Fruit fly (Drosophila melanogaster) whole organism, adult: ENCODE results near the gene Vajk1.

Experiments
- CG11617 ChIP-seq: fragments of 200-800 bp; sonication (Bioruptor generic); optimal IDR thresholded peaks from 2 replicates; lab custom pipeline; 2017; ENCODE audit warnings: mild to moderate bottlenecking, missing biosample characterization, missing genetic modification reagents, missing genetic modification characterization
- CG14711 ChIP-seq: fragments of 200-800 bp; sonication (Bioruptor generic); optimal IDR thresholded peaks from 2 replicates; lab custom pipeline; 2018; ENCODE audit warnings: missing biosample characterization, mild to moderate bottlenecking, missing genetic modification characterization, moderate library complexity
- CG33017 ChIP-seq: fragments of 200-800 bp; sonication (Bioruptor generic); optimal IDR thresholded peaks from 2 replicates; lab custom pipeline; 2018; ENCODE audit warnings: missing biosample characterization, mild to moderate bottlenecking, missing genetic modification characterization, moderate library complexity
- CG7045 ChIP-seq: fragments of 200-800 bp; sonication (Bioruptor generic); optimal IDR thresholded peaks from 2 replicates; lab custom pipeline; 2017; ENCODE audit warnings: missing biosample characterization, mild to moderate bottlenecking, missing genetic modification characterization
- CG7101 ChIP-seq: fragments of 200-800 bp; sonication (Bioruptor generic); optimal IDR thresholded peaks from 2 replicates; lab custom pipeline; 2018; ENCODE audit warnings: missing biosample characterization, mild to moderate bottlenecking, missing genetic modification characterization, moderate library complexity
- Clk ChIP-seq: fragments of 200-800 bp; sonication (Bioruptor generic); optimal IDR thresholded peaks from 2 replicates; lab custom pipeline; 2017; ENCODE audit warnings: missing biosample characterization, missing genetic modification characterization
- Hr96 ChIP-seq: fragments of 200-800 bp; sonication (Bioruptor generic); optimal IDR thresholded peaks from 2 replicates; lab custom pipeline; 2016; ENCODE audit warnings: missing biosample characterization, missing genetic modification characterization
- Mnt ChIP-seq: fragments of 200-800 bp; sonication (Bioruptor generic); optimal IDR thresholded peaks from 2 replicates; lab custom pipeline; 2016; ENCODE audit warnings: missing biosample characterization, mild to moderate bottlenecking, missing genetic modification characterization
- bab1 ChIP-seq: fragments of 200-800 bp; sonication (Bioruptor generic); optimal IDR thresholded peaks from 3 replicates; lab custom pipeline; 2019; ENCODE audit warnings: missing biosample characterization, mild to moderate bottlenecking, missing genetic modification characterization, moderate library complexity
- cic ChIP-seq: fragments of 200-800 bp; sonication (Bioruptor generic); optimal IDR thresholded peaks from 2 replicates; lab custom pipeline; 2017; ENCODE audit warnings: missing biosample characterization, mild to moderate bottlenecking, missing genetic modification characterization, moderate library complexity
- cnc ChIP-seq, 2 experiments: fragments of >200 bp; optimal IDR thresholded peaks; 2 replicates each; lab custom pipeline; 2017
- kay ChIP-seq: fragments of 200-800 bp; sonication (Bioruptor generic); peaks from one replicate; lab custom pipeline; 2016; ENCODE audit warnings: missing biosample characterization, missing genetic modification characterization, borderline replicate concordance
- ovo ChIP-seq: fragments of 200-800 bp; sonication (Bioruptor generic); optimal IDR thresholded peaks from 2 replicates; lab custom pipeline; 2016; ENCODE audit warnings: missing biosample characterization, missing genetic modification characterization
- pad ChIP-seq: fragments of 200-800 bp; sonication (Bioruptor generic); optimal IDR thresholded peaks from 3 replicates; lab custom pipeline; 2017; ENCODE audit warnings: missing biosample characterization, missing genetic modification characterization, mild to moderate bottlenecking, moderate library complexity, missing genetic modification reagents

dm6 chr2L:13873147-13873546 is 50.2 kb downstream of the Vajk1 start:
- TF ChIP-seq kay (GFP tag; lab: Kevin White, UChicago) (peak; percentile 62), CG11617 (no peak), bab1 (GFP tag; lab: Kevin White, UChicago) (no peak), cic (no peak), CG7045 (GFP tag; lab: Kevin White, UChicago) (no peak), cnc (optimal IDR thresholded peaks at IDR 0.05; lab: Kevin White, UChicago) (no peak), Mnt (GFP tag; lab: Kevin White, UChicago) (no peak), CG7101 (tag; lab: Kevin White, UChicago) (no peak), Hr96 (GFP tag; lab: Kevin White, UChicago) (no peak), CG14711 (tag; lab: Kevin White, UChicago) (no peak), CG33017 (tag; lab: Kevin White, UChicago) (no peak), Clk (GFP tag; lab: Kevin White, UChicago) (no peak), ovo (no peak), pad (no peak)
